Fruit fly (Drosophila melanogaster): Measurements from ENCODE around the gene CG9121.

The CG9121 gene

DNA sequence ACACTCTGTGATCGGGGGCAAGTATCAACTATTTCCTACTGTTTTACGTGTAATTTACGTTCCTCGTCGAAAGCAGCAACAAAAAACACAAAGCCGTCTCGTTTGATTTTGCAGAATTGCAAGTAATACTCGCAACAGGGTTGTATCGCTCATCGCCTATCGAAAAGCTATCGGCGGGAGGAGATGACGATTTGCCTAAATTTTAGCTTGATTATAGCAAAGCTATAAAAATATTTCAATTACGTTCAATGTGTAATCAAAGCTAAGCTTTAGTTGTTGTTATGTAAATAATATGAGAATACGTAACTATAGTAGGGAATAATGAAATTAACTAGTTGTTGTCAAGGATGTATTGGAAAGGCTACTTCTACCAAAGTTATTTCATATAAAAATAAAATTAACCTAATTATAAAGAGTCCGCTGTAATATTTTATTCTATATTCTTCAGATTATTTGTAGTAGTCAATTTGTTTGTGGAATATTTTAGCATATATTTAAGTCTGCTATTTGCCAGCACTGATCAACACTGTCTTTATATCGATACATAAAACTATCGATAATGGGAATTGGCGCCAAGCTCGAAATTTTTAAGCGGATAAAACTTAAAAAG lies 8.9 kb upstream of the CG9121 start, which contains the start of gene Rpn11 (continued):
- TF ChIP-seq CG8359 (GFP tag; optimal IDR thresholded peaks at IDR 0.05; ENCODE audit: borderline replicate concordance) (peak; percentile 8), grn (GFP tag; optimal IDR thresholded peaks at IDR 0.05) (no peak), CG6175 (GFP tag; IDR thresholded peaks at IDR 0.05) (no peak), E2f1 (GFP tag; IDR thresholded peaks at IDR 0.05) (no peak), HLH54F (GFP tag; optimal IDR thresholded peaks at IDR 0.05) (peak; percentile 32), Oli (tag; optimal IDR thresholded peaks at IDR 0.05) (peak; percentile 44), Pdp1 (GFP tag; optimal IDR thresholded peaks at IDR 0.05) (peak; percentile 56 to 63), Ptx1 (GFP tag; IDR thresholded peaks at IDR 0.05) (peak; percentile 58), bigmax (GFP tag; optimal IDR thresholded peaks at IDR 0.05) (no peak), CG14860 (GFP tag; IDR thresholded peaks at IDR 0.05; ENCODE audit: partially characterized antibody) (0 out of 3 replicates have a peak, but pooled peaks have one; percentile 32), CG9437 (GFP tag; optimal IDR thresholded peaks at IDR 0.05) (peak; percentile 55), kay (GFP tag; optimal IDR thresholded peaks at IDR 0.05) (peak; percentile 50), CG16863 (GFP tag; optimal IDR thresholded peaks at IDR 0.05) (no peak), CG14050 (GFP tag; IDR thresholded peaks at IDR 0.05) (no peak), YL-1 (GFP tag; optimal IDR thresholded peaks at IDR 0.05) (peak; percentile 63), Max (GFP tag; optimal IDR thresholded peaks at IDR 0.05) (peak; percentile 46), twi (tag; optimal IDR thresholded peaks at IDR 0.05) (peak; percentile 43), gem (tag; optimal IDR thresholded peaks at IDR 0.05) (peak; percentile 83), dati (GFP tag; IDR thresholded peaks at IDR 0.05) (no peak), chm (GFP tag; IDR thresholded peaks at IDR 0.05) (no peak), CG7987 (GFP tag; optimal IDR thresholded peaks at IDR 0.05) (no peak), CG6854 (GFP tag; optimal IDR thresholded peaks at IDR 0.05) (no peak), HmgD (GFP tag; optimal IDR thresholded peaks at IDR 0.05) (no peak), danr (GFP tag; IDR thresholded peaks at IDR 0.05) (no peak), gro (GFP tag; optimal IDR thresholded peaks at IDR 0.05) (no peak), Fer1 (GFP tag; optimal IDR thresholded peaks at IDR 0.05) (peak; percentile 43), CG17328 (GFP tag; IDR thresholded peaks at IDR 0.05) (no peak), CG31388 (GFP tag; optimal IDR thresholded peaks at IDR 0.05) (no peak), vfl (GFP tag; optimal IDR thresholded peaks at IDR 0.05) (no peak), CG14441 (GFP tag; IDR thresholded peaks at IDR 0.05) (peak; percentile 14; the same call in 1 of the 2 replicates), Bgb (GFP tag; IDR thresholded peaks at IDR 0.05; ENCODE audit: partially characterized antibody) (peak; percentile 36; the same call in 1 of the 2 replicates), NC2α (GFP tag; optimal IDR thresholded peaks at IDR 0.05) (no peak), repo (GFP tag; optimal IDR thresholded peaks at IDR 0.05) (no peak), CG1233 (GFP tag; optimal IDR thresholded peaks at IDR 0.05) (peak; percentile 30), Rx (GFP tag; IDR thresholded peaks at IDR 0.05) (no peak), CG2875 (GFP tag; optimal IDR thresholded peaks at IDR 0.05) (peak; percentile 22), CG10654 (GFP tag; optimal IDR thresholded peaks at IDR 0.05) (peak; percentile 36), CG9932 (GFP tag; IDR thresholded peaks at IDR 0.05) (peak; percentile 63), yki (optimal IDR thresholded peaks at IDR 0.05) (no peak), CG7271 (tag; optimal IDR thresholded peaks at IDR 0.05) (no peak), tna (GFP tag; IDR thresholded peaks at IDR 0.05; ENCODE audit: partially characterized antibody) (no peak), slbo (GFP tag; IDR thresholded peaks at IDR 0.05) (peak; percentile 62), HmgZ (tag; optimal IDR thresholded peaks at IDR 0.05) (peak; percentile 40), Ets65A (GFP tag) (peak; percentile 59), CG15696 (tag; optimal IDR thresholded peaks at IDR 0.05) (peak; percentile 66), bowl (GFP tag; IDR thresholded peaks at IDR 0.05) (no peak), ind (GFP tag; optimal IDR thresholded peaks at IDR 0.05) (peak; percentile 54), Blimp-1 (GFP tag; optimal IDR thresholded peaks at IDR 0.05) (peak; percentile 56), Antp (GFP tag; optimal IDR thresholded peaks at IDR 0.05) (peak; percentile 18), Optix (GFP tag; IDR thresholded peaks at IDR 0.05) (no peak), Xbp1 (GFP tag; optimal IDR thresholded peaks at IDR 0.05) (peak; percentile 53)

All from whole organism, embryonic.